Fruit fly (Drosophila melanogaster) whole organism, pupa: ENCODE results near the gene CG6006.

Experiments
- CG10348 ChIP-seq: fragments of 200-800 bp; sonication (Bioruptor generic); IDR thresholded peaks from 2 replicates; pipeline ENCODE4 v1.3.6; 2022; ENCODE audit warnings: missing biosample characterization, missing genetic modification characterization
- CG12605 ChIP-seq: fragments of 200-800 bp; sonication (Bioruptor generic); IDR thresholded peaks from 2 replicates; pipeline ENCODE4 v1.3.6; 2022; ENCODE audit warnings: missing biosample characterization, missing genetic modification characterization
- CG13204 ChIP-seq: fragments of 200-800 bp; sonication (Bioruptor generic); optimal IDR thresholded peaks from 2 replicates; lab custom pipeline; 2018; ENCODE audit warnings: missing biosample characterization, mild to moderate bottlenecking, missing genetic modification characterization, moderate library complexity
- CG14655 ChIP-seq: fragments of 200-800 bp; sonication (Bioruptor generic); optimal IDR thresholded peaks from 3 replicates; lab custom pipeline; 2017; ENCODE audit warnings: mild to moderate bottlenecking, missing biosample characterization, missing genetic modification reagents, missing genetic modification characterization
- CG15710 ChIP-seq: fragments of 200-800 bp; sonication (Bioruptor generic); optimal IDR thresholded peaks from 2 replicates; lab custom pipeline; 2018; ENCODE audit warnings: missing biosample characterization, mild to moderate bottlenecking, missing genetic modification characterization, moderate library complexity
- CG17806 ChIP-seq: fragments of 200-800 bp; sonication (Bioruptor generic); optimal IDR thresholded peaks from 2 replicates; lab custom pipeline; 2018; ENCODE audit warnings: missing biosample characterization, mild to moderate bottlenecking, missing genetic modification characterization, moderate library complexity
- CG32121 ChIP-seq: fragments of 200-800 bp; sonication (Bioruptor generic); IDR thresholded peaks from 2 replicates; pipeline ENCODE4 v1.3.6; 2022; ENCODE audit warnings: missing biosample characterization, missing genetic modification characterization
- CG34367 ChIP-seq: fragments of 200-800 bp; sonication (Bioruptor generic); optimal IDR thresholded peaks from 2 replicates; lab custom pipeline; 2018; ENCODE audit warnings: missing biosample characterization, mild to moderate bottlenecking, missing genetic modification characterization
- CG4496 ChIP-seq: fragments of 200-800 bp; sonication (Bioruptor generic); IDR thresholded peaks from 3 replicates; pipeline ENCODE4 v1.3.6; 2022; ENCODE audit warnings: missing biosample characterization, missing genetic modification characterization
- CG8159 ChIP-seq: fragments of 200-800 bp; sonication (Bioruptor generic); optimal IDR thresholded peaks from 3 replicates; lab custom pipeline; 2018; ENCODE audit warnings: missing biosample characterization, mild to moderate bottlenecking, missing genetic modification characterization, moderate library complexity
- CG8301 ChIP-seq: fragments of 200-800 bp; sonication (Bioruptor generic); optimal IDR thresholded peaks from 2 replicates; lab custom pipeline; 2018; ENCODE audit warnings: missing biosample characterization, mild to moderate bottlenecking, missing genetic modification characterization
- CG9948 ChIP-seq: fragments of 200-800 bp; sonication (Bioruptor generic); optimal IDR thresholded peaks from 2 replicates; lab custom pipeline; 2018; ENCODE audit warnings: missing biosample characterization, mild to moderate bottlenecking, missing genetic modification characterization, moderate library complexity
- D1 ChIP-seq: fragments of 200-800 bp; sonication (Bioruptor generic); optimal IDR thresholded peaks from 2 replicates; lab custom pipeline; 2018; ENCODE audit warnings: missing biosample characterization, mild to moderate bottlenecking, missing genetic modification characterization, moderate library complexity
- EcR ChIP-seq: fragments of 200-800 bp; sonication (Bioruptor generic); optimal IDR thresholded peaks from 3 replicates; lab custom pipeline; 2019; ENCODE audit warnings: missing biosample characterization, missing genetic modification characterization, mild to moderate bottlenecking, moderate library complexity, missing genetic modification reagents
- Ets98B ChIP-seq: fragments of 200-800 bp; sonication (Bioruptor generic); IDR thresholded peaks from 2 replicates; pipeline ENCODE4 v1.3.6; 2022; ENCODE audit warnings: missing biosample characterization, missing genetic modification characterization
- Pif1A ChIP-seq: fragments of 200-800 bp; sonication (Bioruptor generic); optimal IDR thresholded peaks from 3 replicates; lab custom pipeline; 2016; ENCODE audit warnings: missing biosample characterization, missing genetic modification characterization
- Pif1B ChIP-seq: fragments of 200-800 bp; sonication (Bioruptor generic); optimal IDR thresholded peaks from 3 replicates; lab custom pipeline; 2016; ENCODE audit warnings: missing biosample characterization, missing genetic modification characterization
- Snoo ChIP-seq: fragments of 200-800 bp; sonication (Bioruptor generic); optimal IDR thresholded peaks from 3 replicates; lab custom pipeline; 2017; ENCODE audit warnings: missing biosample characterization, mild to moderate bottlenecking, missing genetic modification characterization, inconsistent platforms
- fd96Ca ChIP-seq: fragments of 200-800 bp; sonication (Bioruptor generic); IDR thresholded peaks from 3 replicates; pipeline ENCODE4 v1.3.6; 2022; ENCODE audit warnings: missing biosample characterization, missing genetic modification characterization
- gl ChIP-seq: fragments of 200-800 bp; sonication (Bioruptor generic); optimal IDR thresholded peaks from 2 replicates; lab custom pipeline; 2018; ENCODE audit warnings: missing biosample characterization, mild to moderate bottlenecking, missing genetic modification characterization
- rn ChIP-seq: fragments of 200-800 bp; sonication (Bioruptor generic); IDR thresholded peaks from 2 replicates; pipeline ENCODE4 v1.3.6; 2022; ENCODE audit warnings: missing biosample characterization, missing genetic modification characterization

The CG6006 gene

DNA sequence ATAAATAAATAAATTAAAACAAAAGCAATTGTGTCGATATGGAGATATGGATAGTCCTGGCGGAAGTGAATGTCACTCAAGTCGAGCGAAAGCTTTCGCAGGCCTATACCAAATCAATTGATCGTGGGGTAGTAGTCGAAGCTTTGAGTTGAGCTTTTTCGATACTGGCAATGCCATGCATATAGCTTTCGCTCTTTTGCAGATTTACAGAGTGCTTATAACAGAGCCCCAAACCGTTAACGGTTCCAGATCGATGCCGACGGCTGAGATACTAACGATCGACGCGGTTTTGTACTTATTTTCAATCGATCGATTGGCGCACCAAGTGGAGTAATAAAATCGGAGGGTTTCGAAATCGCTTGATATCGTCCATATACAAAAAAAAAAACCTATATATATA is 17.0 kb downstream of the CG6006 start, which contains the start of gene CG8925:
Gene CG8925, plus strand, starts transcription at position 245 of the 400 bp plus-strand sequence.
- TF ChIP-seq CG32121 (GFP tag; lab: Robert Waterston, UW) (no peak), CG34367 (tag; lab: Kevin White, UChicago) (no peak), Pif1B (GFP tag; lab: Kevin White, UChicago) (no peak), Ets98B (GFP tag; lab: Robert Waterston, UW) (no peak), CG13204 (GFP tag; lab: Kevin White, UChicago) (no peak), CG9948 (no peak), D1 (tag; lab: Kevin White, UChicago) (no peak), Snoo (tag; lab: Kevin White, UChicago) (no peak), CG4496 (GFP tag; lab: Robert Waterston, UW) (no peak), CG8159 (tag; lab: Kevin White, UChicago) (no peak), fd96Ca (no peak), Pif1A (GFP tag; lab: Kevin White, UChicago) (no peak), CG17806 (tag; lab: Kevin White, UChicago) (no peak), gl (tag; lab: Kevin White, UChicago) (no peak)

dm6 chr3R:16173500-16173899 is 18.7 kb downstream of the CG6006 start:
- TF ChIP-seq CG17806 (tag; lab: Kevin White, UChicago) (no peak), Ets98B (GFP tag; lab: Robert Waterston, UW) (no peak), rn (GFP tag; lab: Robert Waterston, UW) (no peak), CG8159 (tag; lab: Kevin White, UChicago) (no peak)

DNA sequence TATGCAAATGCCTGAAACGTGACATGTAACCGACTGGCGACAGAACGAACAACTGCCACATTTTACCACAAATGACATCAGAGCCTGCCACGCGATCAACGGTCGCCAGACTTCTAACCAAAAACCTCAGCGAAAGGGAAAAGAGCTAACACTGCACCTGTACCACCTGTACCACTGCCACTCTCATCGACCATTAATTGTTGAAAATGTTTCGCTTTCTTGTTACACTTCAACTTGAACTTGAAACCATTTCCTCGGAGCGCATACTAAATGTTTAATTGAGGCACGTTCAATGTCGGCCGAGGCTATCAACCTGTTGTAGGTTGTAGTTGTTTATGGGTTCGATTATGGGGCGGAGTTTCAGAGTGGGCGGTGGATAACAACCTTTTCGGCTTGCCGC is 21.7 kb downstream of the CG6006 start:
- TF ChIP-seq CG34367 (tag; lab: Kevin White, UChicago) (no peak), EcR (no peak), CG14655 (GFP tag; lab: Kevin White, UChicago) (no peak), Ets98B (GFP tag; lab: Robert Waterston, UW) (no peak), CG8301 (tag; lab: Kevin White, UChicago) (no peak), CG17806 (tag; lab: Kevin White, UChicago) (no peak), Pif1A (GFP tag; lab: Kevin White, UChicago) (no peak)
- TF ChIP-seq, all 21 proteins: peak for 0

- TF ChIP-seq Ets98B (GFP tag; lab: Robert Waterston, UW) (no peak), Pif1A (GFP tag; lab: Kevin White, UChicago) (no peak), CG10348 (GFP tag; lab: Robert Waterston, UW) (no peak), Snoo (tag; lab: Kevin White, UChicago) (no peak), Pif1B (GFP tag; lab: Kevin White, UChicago) (no peak), gl (tag; lab: Kevin White, UChicago) (no peak), fd96Ca (no peak), CG13204 (GFP tag; lab: Kevin White, UChicago) (no peak), CG34367 (tag; lab: Kevin White, UChicago) (no peak), CG15710 (no peak), rn (GFP tag; lab: Robert Waterston, UW) (no peak), CG17806 (tag; lab: Kevin White, UChicago) (no peak)
These were observed 25.8 kb downstream of the CG6006 start, which contains the start of gene CG8927 for dm6 chr3R:16180476-16181070. Gene CG8927 (plus strand): TSS chr3R:16181020.

DNA sequence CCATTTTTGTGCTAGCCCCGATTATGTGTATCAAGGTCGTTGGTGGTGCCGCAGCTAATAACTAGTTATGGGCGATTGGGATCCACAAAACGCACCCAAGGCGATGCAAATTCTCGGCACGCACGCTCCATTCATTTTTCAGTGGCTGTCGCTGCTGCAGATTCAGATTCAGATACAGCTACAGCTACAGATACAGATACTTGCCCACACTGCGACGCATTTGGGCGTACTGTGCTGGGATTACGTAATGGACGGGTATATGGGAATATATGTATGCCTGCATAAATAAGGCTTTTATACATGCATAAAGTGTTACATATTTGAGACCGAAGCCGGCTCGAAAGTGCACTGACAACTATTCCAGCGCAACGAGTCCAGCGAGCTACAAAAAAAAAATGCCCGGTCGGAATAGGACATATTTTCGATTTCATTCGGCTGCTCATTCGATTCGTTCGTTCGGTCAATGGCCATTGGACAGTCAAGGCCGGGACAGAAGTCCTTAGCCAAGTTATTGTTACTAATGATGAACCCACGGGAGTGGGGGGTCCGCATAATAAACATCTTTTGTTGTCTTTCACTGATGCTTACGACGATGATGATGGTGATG is 27.6 kb downstream of the CG6006 start:
- TF ChIP-seq CG4496 (GFP tag; lab: Robert Waterston, UW): 0 out of 3 replicates have a peak, but pooled peaks have one; percentile 39
- no peak for TF ChIP-seq gl (tag; lab: Kevin White, UChicago)
- TF ChIP-seq CG32121 (GFP tag; lab: Robert Waterston, UW): no peak
- TF ChIP-seq CG34367 (tag; lab: Kevin White, UChicago): no peak
- TF ChIP-seq EcR: peak; percentile 93
- TF ChIP-seq CG17806 (tag; lab: Kevin White, UChicago): no peak
- TF ChIP-seq CG15710: no peak
- no peak; the same call in 2 of the 3 replicates for TF ChIP-seq fd96Ca

DNA sequence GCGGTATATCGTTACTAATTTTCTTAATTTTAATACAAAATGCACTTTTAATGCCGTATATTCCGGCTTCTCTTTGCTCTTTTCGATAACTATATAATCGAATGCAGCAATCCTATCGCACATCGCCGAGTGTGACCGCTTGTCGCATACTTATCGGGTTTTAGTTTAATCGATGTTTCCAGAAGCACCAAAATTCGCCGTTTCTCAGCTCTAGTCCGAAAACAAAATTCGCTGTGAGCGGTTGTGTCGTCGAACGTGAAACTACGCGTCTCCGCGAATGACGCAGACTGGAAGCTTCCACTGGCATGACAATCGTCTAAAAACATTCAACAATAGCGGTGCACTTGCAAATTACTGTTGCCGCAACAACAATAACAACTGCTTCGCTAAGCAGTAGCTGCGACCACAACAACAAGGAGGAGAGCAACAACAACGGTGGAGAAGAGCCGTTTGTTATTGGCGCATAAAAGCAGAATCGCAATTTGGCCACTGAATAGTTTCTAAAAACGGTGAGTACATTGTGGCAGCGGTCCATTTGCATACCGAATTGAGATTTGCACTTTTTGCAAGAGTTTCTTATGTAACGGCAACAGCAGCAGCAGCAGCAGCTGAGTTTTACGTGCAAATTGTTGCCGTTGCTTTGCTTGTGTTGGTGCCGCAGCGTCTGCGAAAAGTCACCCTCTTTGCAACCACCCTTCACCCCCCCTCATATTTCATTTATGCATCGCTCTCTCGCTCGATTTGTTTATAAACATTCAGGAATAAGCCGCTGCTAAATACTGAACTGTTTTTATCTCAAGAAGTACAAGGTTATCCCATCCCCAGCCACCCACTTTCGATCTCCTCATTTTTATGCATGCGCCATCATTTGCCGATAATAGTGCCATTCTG is 32.3 kb downstream of the CG6006 start, which contains the start of gene sra:
Gene sra, plus strand, starts transcription at position 209 of the 891 bp plus-strand sequence.
- TF ChIP-seq Ets98B (GFP tag; lab: Robert Waterston, UW): peak; percentile 27
- TF ChIP-seq CG12605 (GFP tag; lab: Robert Waterston, UW): 0 out of 2 replicates have a peak, but pooled peaks have one; percentile 21
- no peak for TF ChIP-seq Pif1A (GFP tag; lab: Kevin White, UChicago)
- TF ChIP-seq CG4496 (GFP tag; lab: Robert Waterston, UW): peak; percentile 43; the same call in 1 of the 3 replicates
